Fruit fly (Drosophila melanogaster): ENCODE results near the gene Gdap1.

Gene Gdap1

dm6 chr3L:5154917-5155613 is 13.3 kb downstream of the Gdap1 start (continued):
- TF ChIP-seq CG32767 (GFP tag; IDR thresholded peaks at IDR 0.05) (peak; percentile 81), pros (GFP tag; optimal IDR thresholded peaks at IDR 0.05) (no peak), tin (GFP tag; optimal IDR thresholded peaks at IDR 0.05) (peak; percentile 70), CG2199 (GFP tag; IDR thresholded peaks at IDR 0.05) (0 out of 3 replicates have a peak, but pooled peaks have one; percentile 44), Neu2 (GFP tag; optimal IDR thresholded peaks at IDR 0.05; ENCODE audit: borderline replicate concordance) (no peak), tx (GFP tag; optimal IDR thresholded peaks at IDR 0.05) (peak; percentile 64), dmrt11E (tag; optimal IDR thresholded peaks at IDR 0.05) (peak; percentile 20), HmgZ (tag; optimal IDR thresholded peaks at IDR 0.05) (peak; percentile 77), pum (GFP tag; optimal IDR thresholded peaks at IDR 0.05) (peak; percentile 67), Side (GFP tag; optimal IDR thresholded peaks at IDR 0.05) (peak; percentile 77), fru (optimal IDR thresholded peaks at IDR 0.05) (no peak), CG12391 (tag; optimal IDR thresholded peaks at IDR 0.05) (peak; percentile 75), trh (GFP tag; optimal IDR thresholded peaks at IDR 0.05) (peak; percentile 0), bcd (GFP tag; optimal IDR thresholded peaks at IDR 0.05) (peak; percentile 73), sim (GFP tag; IDR thresholded peaks at IDR 0.05) (0 out of 2 replicates have a peak, but pooled peaks have one; percentile 39), CHES-1-like (GFP tag; optimal IDR thresholded peaks at IDR 0.05) (peak; percentile 73), fd3F (GFP tag; optimal IDR thresholded peaks at IDR 0.05) (peak; percentile 38), hth (optimal IDR thresholded peaks at IDR 0.05) (no peak), hkb (optimal IDR thresholded peaks at IDR 0.05) (no peak), hkb (GFP tag; IDR thresholded peaks at IDR 0.05) (peak; percentile 90), br (optimal IDR thresholded peaks at IDR 0.05) (no peak), CG6765 (GFP tag; optimal IDR thresholded peaks at IDR 0.05) (peak; percentile 18), tna (GFP tag; IDR thresholded peaks at IDR 0.05; ENCODE audit: partially characterized antibody) (no peak), CG4617 (GFP tag; optimal IDR thresholded peaks at IDR 0.05; ENCODE audit: borderline replicate concordance) (peak; percentile 31), CG32772 (GFP tag; IDR thresholded peaks at IDR 0.05) (no peak; the same call in 1 of the 2 replicates), CG8765 (GFP tag; IDR thresholded peaks at IDR 0.05) (peak; percentile 54; the same call in 1 of the 2 replicates), CG10654 (GFP tag; optimal IDR thresholded peaks at IDR 0.05) (peak; percentile 51), Sry-δ (GFP tag; optimal IDR thresholded peaks at IDR 0.05) (peak; percentile 34), Fer2 (tag; optimal IDR thresholded peaks at IDR 0.05) (peak; percentile 64), tup (GFP tag; optimal IDR thresholded peaks at IDR 0.05) (peak; percentile 72), CG18476 (GFP tag; optimal IDR thresholded peaks at IDR 0.05) (peak; percentile 48), lbe (GFP tag; optimal IDR thresholded peaks at IDR 0.05) (no peak), CG10267 (tag; optimal IDR thresholded peaks at IDR 0.05) (peak; percentile 55), CG13775 (GFP tag; optimal IDR thresholded peaks at IDR 0.05) (peak; percentile 62), CG1792 (GFP tag; optimal IDR thresholded peaks at IDR 0.05) (peak; percentile 35), lilli (GFP tag; optimal IDR thresholded peaks at IDR 0.05) (peak; percentile 84), Hr78 (GFP tag; optimal IDR thresholded peaks at IDR 0.05) (no peak), CG15514 (GFP tag; optimal IDR thresholded peaks at IDR 0.05) (peak; percentile 69), CG3163 (GFP tag; optimal IDR thresholded peaks at IDR 0.05) (peak; percentile 52), CG10431 (GFP tag; optimal IDR thresholded peaks at IDR 0.05) (peak; percentile 1), CG14667 (GFP tag; IDR thresholded peaks at IDR 0.05) (no peak; the same call in 1 of the 2 replicates), CG4707 (GFP tag; optimal IDR thresholded peaks at IDR 0.05) (peak; percentile 20), Mad (GFP tag; optimal IDR thresholded peaks at IDR 0.05) (no peak), CG3281 (GFP tag; optimal IDR thresholded peaks at IDR 0.05) (peak; percentile 79), ind (GFP tag; optimal IDR thresholded peaks at IDR 0.05) (peak; percentile 80), run (tag; optimal IDR thresholded peaks at IDR 0.05) (peak; percentile 41), CG10979 (tag; optimal IDR thresholded peaks at IDR 0.05) (peak; percentile 66), amos (GFP tag; IDR thresholded peaks at IDR 0.05; ENCODE audit: partially characterized antibody) (no peak), CG7372 (GFP tag; IDR thresholded peaks at IDR 0.05) (peak; percentile 76), Blimp-1 (GFP tag; optimal IDR thresholded peaks at IDR 0.05) (peak; percentile 74)

Measured in whole organism, embryonic.